Worm (Caenorhabditis elegans) whole organism, L4 larva: Measurements from ENCODE around the gene irld-36.

Source experiments
- D1046.2 ChIP-seq: fragments of 200-800 bp; sonication (Bioruptor generic); IDR thresholded peaks from 2 replicates; pipeline ENCODE4 v1.3.6; 2022; ENCODE audit warnings: missing genetic modification characterization, missing compliant biosample characterization
- aha-1 ChIP-seq: fragments of 150-350 bp; peaks from one replicate; lab custom pipeline; 2014; ENCODE audit warnings: missing biosample characterization, missing genetic modification characterization
- ceh-82 ChIP-seq: sonication (generic microtip); optimal IDR thresholded peaks from 2 replicates; lab custom pipeline; 2017; ENCODE audit warnings: missing biosample characterization, missing genetic modification characterization
- lim-7 ChIP-seq: fragments of 200-800 bp; sonication (Bioruptor generic); IDR thresholded peaks from 2 replicates; pipeline ENCODE4 v1.3.6; 2022; ENCODE audit warnings: missing genetic modification characterization, missing compliant biosample characterization
- lin-38 ChIP-seq: fragments of 200-800 bp; sonication (Bioruptor generic); IDR thresholded peaks from 2 replicates; pipeline ENCODE4 v1.3.6; 2022; ENCODE audit warnings: missing genetic modification reagents, missing genetic modification characterization, missing compliant biosample characterization
- madf-5 ChIP-seq, 2 experiments: fragments of 200-800 bp; sonication (Bioruptor generic); IDR thresholded peaks; 2 replicates each; pipeline ENCODE4 v1.3.6; 2022; ENCODE audit warnings: missing compliant biosample characterization in 2 of 2, missing genetic modification characterization in 2 of 2
- nhr-42 ChIP-seq: fragments of 200-800 bp; sonication (Bioruptor generic); IDR thresholded peaks from 2 replicates; pipeline ENCODE4 v1.3.6; 2022; ENCODE audit warnings: missing genetic modification characterization, missing compliant biosample characterization
- pha-4 ChIP-seq, 2 experiments: fragments of 150-350 bp in 1 of 2; fragments of 200-800 bp in 1 of 2; sonication (Bioruptor generic) in 1 of 2; IDR thresholded peaks in 1 of 2; optimal IDR thresholded peaks in 1 of 2; 2 replicates each; pipeline versions ENCODE4 v1.3.6 to Lab custom; 2014 to 2022; ENCODE audit warnings: missing genetic modification characterization in 2 of 2, missing genetic modification reagents in 2 of 2, missing biosample characterization in 1 of 2, missing compliant biosample characterization in 1 of 2
- pqm-1 ChIP-seq: sonication (generic microtip); optimal IDR thresholded peaks from 2 replicates; lab custom pipeline; 2017; ENCODE audit warnings: missing biosample characterization, missing genetic modification characterization
- saeg-2 ChIP-seq: fragments of 200-800 bp; sonication (Bioruptor generic); IDR thresholded peaks from 2 replicates; pipeline ENCODE4 v1.3.6; 2022; ENCODE audit warnings: missing genetic modification reagents, missing genetic modification characterization, missing compliant biosample characterization
- skn-1 ChIP-seq: fragments of 150-350 bp; optimal IDR thresholded peaks from 2 replicates; lab custom pipeline; 2014; ENCODE audit warnings: missing biosample characterization, missing genetic modification characterization
- ztf-11 ChIP-seq: fragments of 150-350 bp; optimal IDR thresholded peaks from 2 replicates; lab custom pipeline; 2014; ENCODE audit warnings: missing biosample characterization, missing genetic modification characterization

- TF ChIP-seq ztf-11 (tag; lab: Kevin White, UChicago) (no peak), pha-4 (GFP tag; IDR thresholded peaks at IDR 0.05; lab: Robert Waterston, UW) (no peak), pha-4 (tag; optimal IDR thresholded peaks at IDR 0.05; lab: Kevin White, UChicago) (no peak), D1046.2 (GFP tag; lab: Robert Waterston, UW) (no peak), madf-5 (GFP tag; IDR thresholded peaks at IDR 0.05; lab: Robert Waterston, UW) (no peak), lin-38 (no peak), lim-7 (no peak), saeg-2 (GFP tag; lab: Robert Waterston, UW) (no peak), aha-1 (tag; lab: Kevin White, UChicago) (peak; percentile 46), skn-1 (tag; lab: Kevin White, UChicago) (no peak), nhr-42 (GFP tag; lab: Robert Waterston, UW) (no peak), pqm-1 (tag; lab: Kevin White, UChicago) (no peak), ceh-82 (tag; lab: Kevin White, UChicago) (no peak)
Observed at ce11 chrII:1670260-1670879, 8.8 kb upstream of the irld-36 start, which contains the start of gene nhx-6.
